Worm (Caenorhabditis elegans): ENCODE data around the gene srx-110.

srx-110 gene

ce11 chrII:3709255-3709654 lies at the start of gene srx-110:
Gene srx-110, plus strand, starts transcription at chrII:3709555.
- TF ChIP-seq fos-1 (tag; optimal IDR thresholded peaks at IDR 0.05): no peak
- no peak for TF ChIP-seq egl-27 (tag; optimal IDR thresholded peaks at IDR 0.05)
- TF ChIP-seq eor-1 (tag; optimal IDR thresholded peaks at IDR 0.05): no peak
- TF ChIP-seq skn-1 (tag; optimal IDR thresholded peaks at IDR 0.05): no peak
- TF ChIP-seq unc-39 (tag; optimal IDR thresholded peaks at IDR 0.05): no peak
- TF ChIP-seq ztf-11 (tag; optimal IDR thresholded peaks at IDR 0.05): no peak
- no peak for TF ChIP-seq nhr-23 (tag; optimal IDR thresholded peaks at IDR 0.05)

- no peak for TF ChIP-seq ceh-9 (tag; optimal IDR thresholded peaks at IDR 0.05)
Observed at ce11 chrII:3659776-3660175, 49.6 kb upstream of the srx-110 start, which contains the start of gene F19B10.4. Gene F19B10.4, plus strand, starts transcription at chrII:3660076.

- no peak for TF ChIP-seq nhr-76 (tag; optimal IDR thresholded peaks at IDR 0.05)
- no peak for TF ChIP-seq nhr-11 (tag; optimal IDR thresholded peaks at IDR 0.05)
- TF ChIP-seq elt-3 (tag; optimal IDR thresholded peaks at IDR 0.05): peak in 1 of 3 experiments; percentile 41
- TF ChIP-seq elt-2 (tag; optimal IDR thresholded peaks at IDR 0.05): peak; percentile 70
- peak; percentile 14 for TF ChIP-seq nfya-1 (tag; optimal IDR thresholded peaks at IDR 0.05; ENCODE audit: insufficient read depth)
- TF ChIP-seq fos-1 (tag; optimal IDR thresholded peaks at IDR 0.05): no peak
- peak; percentile 56 for TF ChIP-seq pqm-1 (tag; optimal IDR thresholded peaks at IDR 0.05)
- no peak for TF ChIP-seq mdl-1 (tag; optimal IDR thresholded peaks at IDR 0.05)
- no peak for TF ChIP-seq snpc-4 (tag; optimal IDR thresholded peaks at IDR 0.05)
- TF ChIP-seq nhr-67 (tag; optimal IDR thresholded peaks at IDR 0.05): no peak
- no peak for TF ChIP-seq lsy-12 (tag; optimal IDR thresholded peaks at IDR 0.05)
Observed at ce11 chrII:3661932-3662331, 47.4 kb upstream of the srx-110 start, which contains the start of gene F19B10.13. Gene F19B10.13, plus strand, starts transcription at chrII:3662274.

ce11 chrII:3663796-3664195 lies 45.6 kb upstream of the srx-110 start, which contains the start of gene F19B10.6:
Gene F19B10.6, minus strand, starts transcription at chrII:3663896.
- no peak for TF ChIP-seq nhr-67 (tag; optimal IDR thresholded peaks at IDR 0.05)

- TF ChIP-seq elt-1 (tag; optimal IDR thresholded peaks at IDR 0.05) (no peak), nhr-43 (tag; optimal IDR thresholded peaks at IDR 0.05; ENCODE audit: poor library complexity, severe bottlenecking) (no peak), lin-39 (tag; optimal IDR thresholded peaks at IDR 0.05) (no peak), nhr-25 (tag; optimal IDR thresholded peaks at IDR 0.05) (no peak), nhr-11 (tag; optimal IDR thresholded peaks at IDR 0.05) (no peak), ztf-11 (tag; optimal IDR thresholded peaks at IDR 0.05) (no peak), egl-5 (tag; optimal IDR thresholded peaks at IDR 0.05) (no peak)
Observed at ce11 chrII:3664470-3664869, 44.9 kb upstream of the srx-110 start, which contains the start of gene F19B10.3. Gene F19B10.3, plus strand, starts transcription at chrII:3664770.

ce11 chrII:3665181-3665580 lies 44.2 kb upstream of the srx-110 start:
- no peak for TF ChIP-seq snpc-4 (tag; optimal IDR thresholded peaks at IDR 0.05)
- peak; percentile 55 for TF ChIP-seq nfya-1 (tag; optimal IDR thresholded peaks at IDR 0.05; ENCODE audit: insufficient read depth)

DNA sequence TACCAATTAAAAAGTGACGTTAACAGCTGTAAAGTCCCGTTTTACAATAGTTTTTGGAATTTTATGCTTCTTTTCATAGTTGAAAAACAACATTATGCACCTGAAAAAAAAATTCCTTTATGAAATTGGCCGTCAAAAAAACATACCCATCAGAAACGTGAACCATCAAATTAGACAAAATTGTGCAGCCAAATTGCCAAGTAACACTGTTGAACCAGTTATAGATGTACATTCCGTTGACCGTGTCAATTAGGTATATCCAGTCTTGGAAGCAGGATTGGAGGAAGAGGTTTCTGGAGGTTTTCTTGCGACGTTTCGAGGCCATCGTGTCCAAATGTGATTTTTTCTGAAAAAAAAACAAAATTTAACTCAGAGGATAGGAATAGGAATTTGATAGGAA lies 40.0 kb upstream of the srx-110 start, which contains the start of gene srx-97:
Gene srx-97, minus strand, starts transcription at position 101 of the 400 bp plus-strand sequence.
- no peak for TF ChIP-seq jun-1 (tag; optimal IDR thresholded peaks at IDR 0.05)
- TF ChIP-seq egl-27 (tag; optimal IDR thresholded peaks at IDR 0.05): no peak
- no peak for TF ChIP-seq nhr-77 (tag; optimal IDR thresholded peaks at IDR 0.05)
- no peak for TF ChIP-seq mdl-1 (tag; optimal IDR thresholded peaks at IDR 0.05)
- no peak for TF ChIP-seq eor-1 (tag; optimal IDR thresholded peaks at IDR 0.05)
- TF ChIP-seq egl-5 (tag; optimal IDR thresholded peaks at IDR 0.05): no peak
- TF ChIP-seq snpc-4 (tag; optimal IDR thresholded peaks at IDR 0.05): no peak
- TF ChIP-seq elt-2 (tag; optimal IDR thresholded peaks at IDR 0.05): no peak
- no peak for TF ChIP-seq pha-4 (tag; optimal IDR thresholded peaks at IDR 0.05)
- TF ChIP-seq ztf-11 (tag; optimal IDR thresholded peaks at IDR 0.05): no peak
- TF ChIP-seq nhr-23 (tag; optimal IDR thresholded peaks at IDR 0.05): no peak

DNA sequence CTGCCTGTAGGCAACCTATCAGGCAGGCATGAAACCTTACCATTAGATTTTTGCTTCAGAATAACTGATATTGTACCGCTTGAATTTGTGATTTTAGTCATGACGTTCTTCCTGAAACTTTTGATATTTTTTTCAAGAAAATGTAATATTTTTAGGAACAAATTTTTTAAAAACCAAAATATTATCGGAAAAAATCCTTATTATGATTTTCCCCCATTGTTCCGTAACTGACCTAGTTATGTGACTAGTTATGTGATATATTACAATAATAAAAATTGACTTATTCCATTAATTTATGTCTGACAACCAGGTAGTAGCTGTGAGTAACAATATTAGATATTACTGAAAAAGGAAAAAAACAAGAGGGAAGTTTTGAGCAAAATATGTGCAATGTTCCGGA lies 38.4 kb upstream of the srx-110 start, which contains the start of gene srx-98:
Gene srx-98, minus strand, starts transcription at position 101 of the 400 bp plus-strand sequence.
- no peak for TF ChIP-seq elt-1 (tag; optimal IDR thresholded peaks at IDR 0.05)
- TF ChIP-seq tbx-2 (tag; optimal IDR thresholded peaks at IDR 0.05): no peak
- TF ChIP-seq snpc-4 (tag; optimal IDR thresholded peaks at IDR 0.05): no peak
- TF ChIP-seq unc-62 (GFP tag; optimal IDR thresholded peaks at IDR 0.05): no peak
- no peak for TF ChIP-seq skn-1 (tag; optimal IDR thresholded peaks at IDR 0.05)
- TF ChIP-seq egl-27 (tag; optimal IDR thresholded peaks at IDR 0.05): no peak
- no peak for TF ChIP-seq eor-1 (tag; optimal IDR thresholded peaks at IDR 0.05)
- TF ChIP-seq lsy-12 (tag; optimal IDR thresholded peaks at IDR 0.05): no peak
- TF ChIP-seq unc-39 (tag; optimal IDR thresholded peaks at IDR 0.05): no peak
- no peak for TF ChIP-seq nfya-1 (tag; optimal IDR thresholded peaks at IDR 0.05; ENCODE audit: insufficient read depth)
- TF ChIP-seq mdl-1 (tag; optimal IDR thresholded peaks at IDR 0.05): no peak
- no peak for TF ChIP-seq ztf-4 (tag; optimal IDR thresholded peaks at IDR 0.05)
- TF ChIP-seq R02D3.7 (tag; optimal IDR thresholded peaks at IDR 0.05): no peak
- TF ChIP-seq ztf-11 (tag; optimal IDR thresholded peaks at IDR 0.05): no peak
- no peak for TF ChIP-seq elt-3 (tag; optimal IDR thresholded peaks at IDR 0.05)
